Worm (Caenorhabditis elegans): ENCODE results near the gene arrd-2.
A peak's percentile ranks its signal among the peaks of the same experiment; 100 is the strongest.

arrd-2 gene

ce11 chrII:9418843-9419532 is 11.4 kb downstream of the arrd-2 start:
- no peak for TF ChIP-seq unc-30 (tag; optimal IDR thresholded peaks at IDR 0.05)
- TF ChIP-seq elt-2 (tag; optimal IDR thresholded peaks at IDR 0.05) = peak; percentile 18

DNA sequence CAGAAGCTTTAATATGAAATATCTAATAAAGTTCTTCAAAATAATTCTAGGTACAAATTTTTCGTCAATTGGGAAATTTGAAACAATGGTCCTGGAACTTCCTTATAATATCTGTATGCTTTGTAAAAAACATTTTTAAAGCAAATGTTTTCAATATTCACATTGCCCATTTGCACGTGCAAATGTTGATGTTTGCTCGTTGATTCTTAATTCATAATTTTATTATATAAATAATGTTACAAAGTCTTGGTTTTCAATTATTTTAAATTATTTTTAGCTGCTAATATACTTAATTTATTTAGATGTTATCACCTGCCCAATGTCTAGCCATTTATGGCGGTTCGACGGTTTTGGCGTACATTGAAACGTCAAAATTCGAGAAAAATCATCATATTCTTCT is 14.4 kb downstream of the arrd-2 start, which contains the start of gene M176.11:
M176.11 (plus strand) TSS at position 301 of the 400 bp plus-strand sequence.
- TF ChIP-seq fkh-10 (GFP tag; optimal IDR thresholded peaks at IDR 0.05) (no peak), nhr-85 (tag) (no peak), ztf-11 (tag; optimal IDR thresholded peaks at IDR 0.05) (no peak), vab-15 (tag; optimal IDR thresholded peaks at IDR 0.05) (no peak), ceh-82 (tag; optimal IDR thresholded peaks at IDR 0.05) (no peak), nhr-71 (tag; optimal IDR thresholded peaks at IDR 0.05) (no peak), ceh-63 (GFP tag; optimal IDR thresholded peaks at IDR 0.05) (no peak), ces-1 (GFP tag; optimal IDR thresholded peaks at IDR 0.05) (no peak), lin-15B (tag; optimal IDR thresholded peaks at IDR 0.05) (no peak), hpl-2 (GFP tag; optimal IDR thresholded peaks at IDR 0.05) (no peak), F16B12.6 (tag; optimal IDR thresholded peaks at IDR 0.05) (no peak), efl-3 (GFP tag; optimal IDR thresholded peaks at IDR 0.05) (no peak), nhr-237 (tag; optimal IDR thresholded peaks at IDR 0.05) (no peak), snu-23 (GFP tag; optimal IDR thresholded peaks at IDR 0.05) (no peak), zip-4 (GFP tag; optimal IDR thresholded peaks at IDR 0.05) (no peak)

DNA sequence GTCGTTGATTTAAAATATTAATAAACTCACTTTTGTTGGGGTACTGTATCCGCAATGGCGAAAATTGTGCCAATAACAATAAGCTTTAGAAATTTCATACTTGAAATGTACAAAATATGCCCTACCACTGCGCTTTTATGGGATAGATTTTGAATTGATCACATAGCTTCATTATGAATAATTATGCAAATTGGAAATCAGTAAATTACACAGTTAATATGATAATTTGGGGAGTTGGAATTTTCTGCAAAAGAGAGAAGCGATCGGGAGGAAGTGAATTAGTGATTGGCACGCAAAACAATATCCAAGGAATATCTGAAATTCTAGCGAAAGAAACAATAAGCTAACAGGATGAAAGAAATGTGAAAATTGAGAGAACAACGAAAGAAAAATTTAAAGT is 18.5 kb downstream of the arrd-2 start, which contains the start of gene M176.10:
M176.10 (minus strand) TSS at position 101 of the 400 bp plus-strand sequence.
- TF ChIP-seq nhr-12 (tag; optimal IDR thresholded peaks at IDR 0.05) (no peak), ets-5 (GFP tag; IDR thresholded peaks at IDR 0.05) (no peak), swsn-7 (tag; optimal IDR thresholded peaks at IDR 0.05) (no peak), pqm-1 (tag; optimal IDR thresholded peaks at IDR 0.05) (no peak), ztf-11 (tag; optimal IDR thresholded peaks at IDR 0.05) (no peak), efl-3 (GFP tag; optimal IDR thresholded peaks at IDR 0.05) (no peak), dsc-1 (tag; optimal IDR thresholded peaks at IDR 0.05) (no peak), nhr-237 (tag; optimal IDR thresholded peaks at IDR 0.05) (no peak), unc-86 (tag; optimal IDR thresholded peaks at IDR 0.05) (no peak), ceh-90 (tag; optimal IDR thresholded peaks at IDR 0.05) (no peak), unc-98 (GFP tag; IDR thresholded peaks at IDR 0.05) (no peak), nhr-84 (tag; optimal IDR thresholded peaks at IDR 0.05) (no peak), pag-3 (tag; optimal IDR thresholded peaks at IDR 0.05; ENCODE audit: borderline replicate concordance, insufficient read depth) (no peak), lir-3 (tag; optimal IDR thresholded peaks at IDR 0.05; ENCODE audit: poor library complexity) (no peak)

- TF ChIP-seq ets-5 (GFP tag; IDR thresholded peaks at IDR 0.05) (no peak), lin-14 (GFP tag; optimal IDR thresholded peaks at IDR 0.05) (peak; percentile 42)
These were observed 20.1 kb downstream of the arrd-2 start, which contains the start of gene M176.5 for ce11 chrII:9427644-9428043. M176.5 (minus strand) TSS chrII:9427744.

DNA sequence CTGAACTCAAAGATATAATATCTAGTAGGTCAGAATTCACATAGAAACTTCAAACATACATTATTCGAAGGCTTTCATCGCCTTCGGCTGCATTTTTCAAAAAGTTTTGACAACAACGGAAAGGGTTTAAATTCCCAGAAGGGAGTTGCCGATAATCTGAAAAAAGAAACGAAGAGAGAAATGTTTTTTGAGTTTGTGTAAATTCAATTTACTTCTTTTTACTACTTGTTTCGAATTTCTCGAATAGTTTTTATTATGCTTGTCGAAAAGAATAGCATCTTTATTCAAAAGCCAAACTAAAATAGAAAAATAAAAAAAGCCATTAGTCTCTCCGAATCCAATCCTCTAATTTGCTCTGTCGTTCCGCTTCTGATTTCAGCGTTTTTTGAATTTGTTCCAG is 23.6 kb downstream of the arrd-2 start:
- TF ChIP-seq fkh-10 (GFP tag; optimal IDR thresholded peaks at IDR 0.05) (peak; percentile 33), lin-14 (GFP tag; optimal IDR thresholded peaks at IDR 0.05) (peak; percentile 58), F16B12.6 (tag; optimal IDR thresholded peaks at IDR 0.05) (no peak), pag-3 (tag; optimal IDR thresholded peaks at IDR 0.05; ENCODE audit: borderline replicate concordance, insufficient read depth) (no peak)

- TF ChIP-seq skn-1 (tag; optimal IDR thresholded peaks at IDR 0.05) (no peak), efl-1 (optimal IDR thresholded peaks at IDR 0.05) (no peak), efl-1 (GFP tag; optimal IDR thresholded peaks at IDR 0.05 in 1 of 2) (peak in 1 of 2 experiments; percentile 59), Y116A8C.19 (tag; optimal IDR thresholded peaks at IDR 0.05; ENCODE audit: borderline replicate concordance) (no peak), ces-1 (GFP tag; optimal IDR thresholded peaks at IDR 0.05) (no peak), lin-35 (GFP tag; optimal IDR thresholded peaks at IDR 0.05) (no peak), ztf-11 (tag; optimal IDR thresholded peaks at IDR 0.05) (no peak), tbx-2 (tag; optimal IDR thresholded peaks at IDR 0.05) (no peak), mep-1 (tag; optimal IDR thresholded peaks at IDR 0.05) (no peak), snpc-4 (tag; optimal IDR thresholded peaks at IDR 0.05) (no peak)
These were observed 26.0 kb downstream of the arrd-2 start, which contains the start of gene kin-15 for ce11 chrII:9433609-9434008. kin-15 (minus strand) TSS chrII:9433709.
